Worm (Caenorhabditis elegans) whole organism, young adult: ENCODE results near the gene Y54G2A.32.
"Not testable (repeated sequence)": the region's sequence is repeated elsewhere in the genome, so short reads cannot be mapped to it uniquely, and the experiment has no call there.

ENCODE experiments used
- B0019.2 ChIP-seq: fragments of 200-800 bp; sonication (Bioruptor generic); conservative IDR thresholded peaks from 2 replicates; pipeline ENCODE4 v1.3.6; 2022; ENCODE audit warnings: missing genetic modification reagents, missing genetic modification characterization, missing compliant biosample characterization
- D2030.7 ChIP-seq: fragments of 200-800 bp; sonication (Bioruptor generic); IDR thresholded peaks from 2 replicates; pipeline ENCODE4 v1.3.6; 2022; ENCODE audit warnings: missing genetic modification reagents, missing genetic modification characterization, missing compliant biosample characterization
- F33H1.4 ChIP-seq: fragments of 200-800 bp; sonication (Bioruptor generic); IDR thresholded peaks from 2 replicates; pipeline ENCODE4 v1.3.6; 2022; ENCODE audit warnings: missing genetic modification reagents, missing genetic modification characterization, missing compliant biosample characterization
- F39B2.1 ChIP-seq: fragments of 200-800 bp; sonication (Bioruptor generic); IDR thresholded peaks from 2 replicates; pipeline ENCODE4 v1.3.6; 2022; ENCODE audit warnings: missing genetic modification reagents, missing genetic modification characterization, missing compliant biosample characterization
- Y53F4B.3 ChIP-seq: fragments of 200-800 bp; sonication (Bioruptor generic); IDR thresholded peaks from 2 replicates; pipeline ENCODE4 v1.3.6; 2022; ENCODE audit warnings: missing genetic modification reagents, missing genetic modification characterization, missing compliant biosample characterization
- Y53G8AR.9 ChIP-seq: fragments of 200-800 bp; sonication (Bioruptor generic); conservative IDR thresholded peaks from 2 replicates; pipeline ENCODE4 v1.3.6; 2022; ENCODE audit warnings: missing genetic modification reagents, missing genetic modification characterization, missing compliant biosample characterization
- Y56A3A.18 ChIP-seq: fragments of 200-800 bp; sonication (Bioruptor generic); IDR thresholded peaks from 2 replicates; pipeline ENCODE4 v1.3.6; 2022; ENCODE audit warnings: missing genetic modification reagents, missing genetic modification characterization, missing compliant biosample characterization
- Y67H2A.10 ChIP-seq: fragments of 200-800 bp; sonication (Bioruptor generic); conservative IDR thresholded peaks from 2 replicates; pipeline ENCODE4 v1.3.6; 2022; ENCODE audit warnings: missing genetic modification reagents, missing genetic modification characterization, missing compliant biosample characterization
- Y79H2A.3 ChIP-seq: fragments of 200-800 bp; sonication (Bioruptor generic); conservative IDR thresholded peaks from 2 replicates; pipeline ENCODE4 v1.3.6; 2022; ENCODE audit warnings: missing genetic modification reagents, missing genetic modification characterization, missing compliant biosample characterization
- Y95B8A.8 ChIP-seq: fragments of 200-800 bp; sonication (Bioruptor generic); IDR thresholded peaks from 2 replicates; pipeline ENCODE4 v1.3.6; 2022; ENCODE audit warnings: missing genetic modification reagents, missing genetic modification characterization, missing compliant biosample characterization
- aptf-3 ChIP-seq: fragments of 200-800 bp; sonication (Bioruptor generic); IDR thresholded peaks from 2 replicates; pipeline ENCODE4 v1.3.6; 2022; ENCODE audit warnings: missing genetic modification characterization, missing compliant biosample characterization
- attf-3 ChIP-seq: fragments of 200-800 bp; sonication (Bioruptor generic); conservative IDR thresholded peaks from 2 replicates; pipeline ENCODE4 v1.3.6; 2022; ENCODE audit warnings: missing genetic modification reagents, missing genetic modification characterization, missing compliant biosample characterization
- attf-6 ChIP-seq: fragments of 200-800 bp; sonication (Bioruptor generic); IDR thresholded peaks from 2 replicates; pipeline ENCODE4 v1.3.6; 2022; ENCODE audit warnings: missing genetic modification reagents, missing genetic modification characterization, missing compliant biosample characterization
- bed-1 ChIP-seq: fragments of 200-800 bp; sonication (Bioruptor generic); IDR thresholded peaks from 2 replicates; pipeline ENCODE4 v1.3.6; 2022; ENCODE audit warnings: missing genetic modification reagents, missing genetic modification characterization, missing compliant biosample characterization
- ceh-100 ChIP-seq: fragments of 200-800 bp; sonication (Bioruptor generic); IDR thresholded peaks from 2 replicates; pipeline ENCODE4 v1.3.6; 2022; ENCODE audit warnings: missing genetic modification reagents, missing genetic modification characterization, missing compliant biosample characterization
- ceh-40 ChIP-seq: fragments of 200-800 bp; sonication (Bioruptor generic); IDR thresholded peaks from 2 replicates; pipeline ENCODE4 v1.3.6; 2022; ENCODE audit warnings: missing genetic modification characterization, missing compliant biosample characterization
- ceh-91 ChIP-seq: fragments of 200-800 bp; sonication (Bioruptor generic); IDR thresholded peaks from 2 replicates; pipeline ENCODE4 v1.3.6; 2022; ENCODE audit warnings: missing genetic modification reagents, missing genetic modification characterization, missing compliant biosample characterization
- dox-1 ChIP-seq: fragments of 200-800 bp; sonication (Bioruptor generic); IDR thresholded peaks from 2 replicates; pipeline ENCODE4 v1.3.6; 2022; ENCODE audit warnings: missing genetic modification reagents, missing genetic modification characterization, missing compliant biosample characterization
- egl-18 ChIP-seq: fragments of 200-800 bp; sonication (Bioruptor generic); IDR thresholded peaks from 2 replicates; pipeline ENCODE4 v1.3.6; 2022; ENCODE audit warnings: missing genetic modification reagents, missing genetic modification characterization, missing compliant biosample characterization
- egrh-3 ChIP-seq: fragments of 200-800 bp; sonication (Bioruptor generic); IDR thresholded peaks from 2 replicates; pipeline ENCODE4 v1.3.6; 2022; ENCODE audit warnings: missing genetic modification reagents, missing genetic modification characterization, missing compliant biosample characterization
- ekl-4 ChIP-seq: fragments of 200-800 bp; sonication (Bioruptor generic); IDR thresholded peaks from 2 replicates; pipeline ENCODE4 v1.3.6; 2022; ENCODE audit warnings: missing genetic modification reagents, missing genetic modification characterization, missing compliant biosample characterization
- hrde-1 ChIP-seq: sonication (generic microtip); optimal IDR thresholded peaks from 2 replicates; lab custom pipeline; 2016; ENCODE audit warnings: missing genetic modification characterization, mild to moderate bottlenecking, missing compliant biosample characterization, moderate library complexity, missing genotype, missing genetic modification reagents, borderline replicate concordance
- hsf-1 ChIP-seq: fragments of 200-800 bp; sonication (Bioruptor generic); IDR thresholded peaks from 2 replicates; pipeline ENCODE4 v1.3.6; 2022; ENCODE audit warnings: missing genetic modification reagents, missing genetic modification characterization, missing compliant biosample characterization
- lin-26 ChIP-seq: fragments of 200-800 bp; sonication (Bioruptor generic); IDR thresholded peaks from 2 replicates; pipeline ENCODE4 v1.3.6; 2022; ENCODE audit warnings: missing genetic modification reagents, missing genetic modification characterization, missing compliant biosample characterization
- lin-35 ChIP-seq, 3 experiments: fragments of 150-350 bp in 2 of 3; sonication (generic microtip) in 1 of 3; optimal IDR thresholded peaks; 2 replicates each; lab custom pipeline; 2014 to 2018; ENCODE audit warnings: missing biosample characterization in 3 of 3, missing genetic modification characterization in 3 of 3, missing genetic modification reagents in 3 of 3
- lin-40 ChIP-seq: sonication (generic microtip); optimal IDR thresholded peaks from 2 replicates; lab custom pipeline; 2016; ENCODE audit warnings: missing genetic modification characterization, mild to moderate bottlenecking, missing compliant biosample characterization, missing genotype, missing genetic modification reagents
- lsl-1 ChIP-seq: fragments of 200-800 bp; sonication (Bioruptor generic); optimal IDR thresholded peaks from 2 replicates; lab custom pipeline; 2018; ENCODE audit warnings: mild to moderate bottlenecking, missing genetic modification characterization, moderate library complexity, missing compliant biosample characterization
- madf-3 ChIP-seq: fragments of 200-800 bp; sonication (Bioruptor generic); IDR thresholded peaks from 2 replicates; pipeline ENCODE4 v1.3.6; 2022; ENCODE audit warnings: missing genetic modification reagents, missing genetic modification characterization, missing compliant biosample characterization
- madf-6 ChIP-seq: fragments of 200-800 bp; sonication (Bioruptor generic); IDR thresholded peaks from 2 replicates; pipeline ENCODE4 v1.3.6; 2022; ENCODE audit warnings: missing genetic modification reagents, missing genetic modification characterization, missing compliant biosample characterization
- madf-8 ChIP-seq: fragments of 200-800 bp; sonication (Bioruptor generic); conservative IDR thresholded peaks from 2 replicates; pipeline ENCODE4 v1.3.6; 2022; ENCODE audit warnings: missing genetic modification reagents, missing genetic modification characterization, missing compliant biosample characterization
- mcd-1 ChIP-seq: fragments of 200-800 bp; sonication (Bioruptor generic); IDR thresholded peaks from 2 replicates; pipeline ENCODE4 v1.3.6; 2022; ENCODE audit warnings: missing genetic modification reagents, missing genetic modification characterization, missing compliant biosample characterization
- nfyb-1 ChIP-seq: fragments of 200-800 bp; sonication (Bioruptor generic); IDR thresholded peaks from 2 replicates; pipeline ENCODE4 v1.3.6; 2022; ENCODE audit warnings: missing genetic modification reagents, missing genetic modification characterization, missing compliant biosample characterization
- pbrm-1 ChIP-seq: fragments of 200-800 bp; sonication (Bioruptor generic); IDR thresholded peaks from 2 replicates; pipeline ENCODE4 v1.3.6; 2022; ENCODE audit warnings: missing genetic modification reagents, missing genetic modification characterization, missing compliant biosample characterization
- rcor-1 ChIP-seq: fragments of 200-800 bp; sonication (Bioruptor generic); IDR thresholded peaks from 2 replicates; pipeline ENCODE4 v1.3.6; 2022; ENCODE audit warnings: missing genetic modification reagents, missing genetic modification characterization, missing compliant biosample characterization
- rpc-1 ChIP-seq, 2 experiments: fragments of 150-350 bp in 1 of 2; sonication (generic microtip) in 1 of 2; optimal IDR thresholded peaks; 2 replicates each; lab custom pipeline; 2014 to 2018; ENCODE audit warnings: missing biosample characterization in 1 of 2, missing genetic modification characterization in 1 of 2, missing genetic modification reagents in 1 of 2, missing genotype in 1 of 2
- sea-2 ChIP-seq: fragments of 200-800 bp; sonication (Bioruptor generic); IDR thresholded peaks from 2 replicates; pipeline ENCODE4 v1.3.6; 2022; ENCODE audit warnings: missing genetic modification characterization, missing compliant biosample characterization
- snpc-4 ChIP-seq, 5 experiments: fragments of 150-350 bp in 1 of 5; sonication (generic microtip) in 4 of 5; optimal IDR thresholded peaks; 2 replicates each; lab custom pipeline; 2014 to 2018; ENCODE audit warnings: missing genetic modification characterization in 5 of 5, missing biosample characterization in 3 of 5, antibody characterized with exemption in 2 of 5, mild to moderate bottlenecking in 2 of 5, missing compliant biosample characterization in 2 of 5, missing genotype in 2 of 5, moderate library complexity in 2 of 5, missing genetic modification reagents in 1 of 5
- ztf-25 ChIP-seq: fragments of 200-800 bp; sonication (Bioruptor generic); IDR thresholded peaks from 2 replicates; pipeline ENCODE4 v1.3.6; 2022; ENCODE audit warnings: missing genetic modification reagents, missing genetic modification characterization, missing compliant biosample characterization

The Y54G2A.32 gene

ce11 chrIV:2803652-2804051 is at the start of gene Y54G2A.32:
TSS of gene Y54G2A.32 (plus strand) at chrIV:2803952.
- TF ChIP-seq nfyb-1 (GFP tag; lab: Robert Waterston, UW) = no peak
- TF ChIP-seq lin-40 (tag; lab: Kevin White, UChicago) = no peak
- no peak for TF ChIP-seq lin-35 (GFP tag; optimal IDR thresholded peaks at IDR 0.05; lab: Kevin White, UChicago)
- no peak for TF ChIP-seq egl-18 (GFP tag; lab: Robert Waterston, UW)
- no peak for TF ChIP-seq snpc-4 (GFP tag; optimal IDR thresholded peaks at IDR 0.05; lab: Kevin White, UChicago)
- TF ChIP-seq snpc-4 (tag; optimal IDR thresholded peaks at IDR 0.05; lab: Kevin White, UChicago) = no peak
- TF ChIP-seq sea-2 (GFP tag; lab: Robert Waterston, UW) = no peak
- no peak for TF ChIP-seq lsl-1
- no peak for TF ChIP-seq hrde-1
- TF ChIP-seq, all 124 proteins: peak for 0

DNA sequence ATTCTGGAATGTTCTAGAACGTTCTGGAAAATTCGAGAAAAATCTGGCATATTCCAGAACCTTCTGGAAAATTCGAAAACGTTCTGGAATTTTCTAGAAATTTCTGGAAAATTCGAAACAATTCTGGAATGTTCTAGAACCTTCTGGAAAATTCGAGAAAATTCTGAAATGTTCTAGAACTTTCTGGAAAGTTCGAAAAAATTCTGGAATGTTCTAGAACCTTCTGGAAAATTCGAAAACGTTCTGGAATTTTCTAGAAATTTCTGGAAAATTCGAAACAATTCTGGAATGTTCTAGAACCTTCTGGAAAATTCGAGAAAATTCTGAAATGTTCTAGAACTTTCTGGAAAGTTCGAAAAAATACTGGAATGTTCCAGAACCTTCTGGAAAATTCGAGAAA is 48.9 kb upstream of the Y54G2A.32 start:
- TF ChIP-seq hsf-1 (GFP tag; lab: Robert Waterston, UW) = peak; percentile 93

DNA sequence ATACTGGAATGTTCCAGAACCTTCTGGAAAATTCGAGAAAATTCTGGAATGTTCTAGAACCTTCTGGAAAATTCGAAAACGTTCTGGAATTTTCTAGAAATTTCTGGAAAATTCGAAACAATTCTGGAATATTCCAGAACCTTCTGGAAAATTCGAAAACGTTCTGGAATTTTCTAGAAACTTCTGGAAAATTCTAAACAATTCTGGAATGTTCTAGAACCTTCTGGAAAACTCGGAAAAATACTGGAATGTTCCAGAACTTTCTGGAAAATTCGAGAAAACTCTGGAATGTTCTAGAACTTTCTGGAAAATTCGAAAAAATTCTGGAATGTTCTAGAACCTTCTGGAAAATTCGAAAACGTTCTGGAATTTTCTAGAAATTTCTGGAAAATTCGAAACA is 48.3 kb upstream of the Y54G2A.32 start:
- peak; percentile 72; the same call in 1 of the 2 replicates for TF ChIP-seq madf-3
- TF ChIP-seq ceh-91 (GFP tag; lab: Robert Waterston, UW) = peak; percentile 32; the same call in 1 of the 2 replicates
- peak; percentile 46; the same call in 1 of the 2 replicates for TF ChIP-seq F33H1.4 (GFP tag; lab: Robert Waterston, UW)
- peak; percentile 99 for TF ChIP-seq hsf-1 (GFP tag; lab: Robert Waterston, UW)
- peak; percentile 72 for TF ChIP-seq D2030.7 (GFP tag; lab: Robert Waterston, UW)
- peak; percentile 76 for TF ChIP-seq Y53F4B.3
- peak; percentile 87 for TF ChIP-seq aptf-3 (GFP tag; lab: Robert Waterston, UW)
- TF ChIP-seq B0019.2 = peak; percentile 34; the same call in 1 of the 2 replicates
- 0 out of 2 replicates have a peak, but pooled peaks have one; percentile 32 for TF ChIP-seq attf-6 (GFP tag; lab: Robert Waterston, UW)
- TF ChIP-seq Y95B8A.8 = peak; percentile 86
- TF ChIP-seq ztf-25 (GFP tag; lab: Robert Waterston, UW) = 0 out of 2 replicates have a peak, but pooled peaks have one; percentile 58
- peak; percentile 32; the same call in 1 of the 2 replicates for TF ChIP-seq Y67H2A.10 (GFP tag; lab: Robert Waterston, UW)
- peak; percentile 71; the same call in 1 of the 2 replicates for TF ChIP-seq Y79H2A.3
- TF ChIP-seq nfyb-1 (GFP tag; lab: Robert Waterston, UW) = peak; percentile 64; the same call in 1 of the 2 replicates
- peak; percentile 49 for TF ChIP-seq Y56A3A.18 (GFP tag; lab: Robert Waterston, UW)
- peak; percentile 63 for TF ChIP-seq madf-6 (GFP tag; lab: Robert Waterston, UW)
- peak; percentile 53; the same call in 1 of the 2 replicates for TF ChIP-seq rcor-1 (GFP tag; lab: Robert Waterston, UW)
- TF ChIP-seq F39B2.1 (GFP tag; lab: Robert Waterston, UW) = peak; percentile 89
- peak; percentile 77 for TF ChIP-seq dox-1
- peak; percentile 50; the same call in 1 of the 2 replicates for TF ChIP-seq ceh-100
- peak; percentile 67; the same call in 1 of the 2 replicates for TF ChIP-seq egl-18 (GFP tag; lab: Robert Waterston, UW)
- peak; percentile 41; the same call in 1 of the 2 replicates for TF ChIP-seq pbrm-1 (GFP tag; lab: Robert Waterston, UW)
- TF ChIP-seq ekl-4 (GFP tag; lab: Robert Waterston, UW) = peak; percentile 90
- peak; percentile 84 for TF ChIP-seq ceh-40 (GFP tag; lab: Robert Waterston, UW)

DNA sequence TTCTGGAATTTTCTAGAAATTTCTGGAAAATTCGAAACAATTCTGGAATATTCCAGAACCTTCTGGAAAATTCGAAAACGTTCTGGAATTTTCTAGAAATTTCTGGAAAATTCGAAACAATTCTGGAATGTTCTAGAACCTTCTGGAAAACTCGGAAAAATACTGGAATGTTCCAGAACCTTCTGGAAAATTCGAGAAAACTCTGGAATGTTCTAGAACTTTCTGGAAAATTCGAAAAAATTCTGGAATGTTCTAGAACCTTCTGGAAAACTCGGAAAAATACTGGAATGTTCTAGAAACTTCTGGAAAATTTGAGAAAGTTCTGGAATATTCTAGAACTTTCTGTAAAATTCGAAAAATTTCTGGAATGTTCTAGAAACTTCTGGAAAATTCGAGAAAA is 47.7 kb upstream of the Y54G2A.32 start:
- peak; percentile 88 for TF ChIP-seq Y95B8A.8
- peak; percentile 73; the same call in 1 of the 2 replicates for TF ChIP-seq F39B2.1 (GFP tag; lab: Robert Waterston, UW)
- peak; percentile 79; the same call in 1 of the 2 replicates for TF ChIP-seq Y53F4B.3
- peak; percentile 32 for TF ChIP-seq rpc-1 (optimal IDR thresholded peaks at IDR 0.05; lab: Kevin White, UChicago)
- not testable (repeated sequence) for TF ChIP-seq rpc-1 (tag; optimal IDR thresholded peaks at IDR 0.05; lab: Kevin White, UChicago)
- peak; percentile 84 for TF ChIP-seq attf-6 (GFP tag; lab: Robert Waterston, UW)
- TF ChIP-seq attf-3 (GFP tag; lab: Robert Waterston, UW) = peak; percentile 55; the same call in 1 of the 2 replicates
- peak; percentile 99 for TF ChIP-seq hsf-1 (GFP tag; lab: Robert Waterston, UW)
- TF ChIP-seq madf-6 (GFP tag; lab: Robert Waterston, UW) = peak; percentile 66
- peak; percentile 67 for TF ChIP-seq egrh-3
- 0 out of 2 replicates have a peak, but pooled peaks have one; percentile 46 for TF ChIP-seq bed-1 (GFP tag; lab: Robert Waterston, UW)
- peak; percentile 81 for TF ChIP-seq nfyb-1 (GFP tag; lab: Robert Waterston, UW)
- TF ChIP-seq rcor-1 (GFP tag; lab: Robert Waterston, UW) = peak; percentile 80
- peak; percentile 93 for TF ChIP-seq ekl-4 (GFP tag; lab: Robert Waterston, UW)
- TF ChIP-seq mcd-1 (GFP tag; lab: Robert Waterston, UW) = peak; percentile 29; the same call in 1 of the 2 replicates
- peak; percentile 73 for TF ChIP-seq lin-26 (GFP tag; lab: Robert Waterston, UW)
- peak; percentile 70 for TF ChIP-seq ceh-100
- TF ChIP-seq Y53G8AR.9 (GFP tag; lab: Robert Waterston, UW) = peak; percentile 66; the same call in 1 of the 2 replicates
- peak; percentile 73; the same call in 1 of the 2 replicates for TF ChIP-seq madf-3
- TF ChIP-seq pbrm-1 (GFP tag; lab: Robert Waterston, UW) = peak; percentile 82
- peak; percentile 68 for TF ChIP-seq ceh-91 (GFP tag; lab: Robert Waterston, UW)
- TF ChIP-seq B0019.2 = peak; percentile 74
- TF ChIP-seq madf-8 (GFP tag; lab: Robert Waterston, UW) = peak; percentile 24; the same call in 1 of the 2 replicates
- peak; percentile 95 for TF ChIP-seq dox-1
